Worm (Caenorhabditis elegans): ENCODE data around the gene aly-2.

Gene aly-2

ce11 chrIV:9108631-9109030 is 38.6 kb upstream of the aly-2 start, which contains the start of gene aly-1:
TSS of gene aly-1 (plus strand) at chrIV:9108931.
- TF ChIP-seq ceh-83 (GFP tag; optimal IDR thresholded peaks at IDR 0.05) (no peak), ceh-39 (tag; optimal IDR thresholded peaks at IDR 0.05) (no peak), ceh-43 (GFP tag; optimal IDR thresholded peaks at IDR 0.05) (no peak), ztf-11 (tag; optimal IDR thresholded peaks at IDR 0.05) (no peak), cnd-1 (tag; optimal IDR thresholded peaks at IDR 0.05) (no peak), drap-1 (GFP tag; optimal IDR thresholded peaks at IDR 0.05) (no peak), sem-2 (GFP tag; optimal IDR thresholded peaks at IDR 0.05) (no peak), sptf-1 (tag; optimal IDR thresholded peaks at IDR 0.05) (no peak), ham-2 (GFP tag; optimal IDR thresholded peaks at IDR 0.05) (no peak), nhr-237 (tag; optimal IDR thresholded peaks at IDR 0.05) (no peak), unc-39 (tag; optimal IDR thresholded peaks at IDR 0.05) (no peak), blmp-1 (tag; optimal IDR thresholded peaks at IDR 0.05) (no peak), M03D4.4 (tag; optimal IDR thresholded peaks at IDR 0.05) (no peak), flh-1 (GFP tag; optimal IDR thresholded peaks at IDR 0.05) (no peak), hlh-1 (tag; optimal IDR thresholded peaks at IDR 0.05) (no peak), lin-13 (tag; optimal IDR thresholded peaks at IDR 0.05) (no peak), elt-3 (tag; optimal IDR thresholded peaks at IDR 0.05) (no peak), nhr-28 (tag; optimal IDR thresholded peaks at IDR 0.05) (no peak), pha-4 (tag; optimal IDR thresholded peaks at IDR 0.05) (no peak), mls-2 (tag; optimal IDR thresholded peaks at IDR 0.05) (no peak)

- TF ChIP-seq blmp-1 (tag; optimal IDR thresholded peaks at IDR 0.05) (peak; percentile 39), lin-32 (GFP tag; optimal IDR thresholded peaks at IDR 0.05) (no peak)
These were observed 35.2 kb upstream of the aly-2 start for ce11 chrIV:9112019-9112418.

- TF ChIP-seq elt-3 (tag; optimal IDR thresholded peaks at IDR 0.05), result no peak
- no peak for TF ChIP-seq mab-5 (tag; optimal IDR thresholded peaks at IDR 0.05)
- no peak for TF ChIP-seq nhr-76 (tag; optimal IDR thresholded peaks at IDR 0.05)
- no peak for TF ChIP-seq hlh-1 (tag; optimal IDR thresholded peaks at IDR 0.05)
- no peak for TF ChIP-seq ztf-11 (tag; optimal IDR thresholded peaks at IDR 0.05)
- no peak for TF ChIP-seq sptf-1 (tag; optimal IDR thresholded peaks at IDR 0.05)
- TF ChIP-seq ham-2 (GFP tag; optimal IDR thresholded peaks at IDR 0.05), result no peak
- TF ChIP-seq unc-62 (GFP tag; optimal IDR thresholded peaks at IDR 0.05), result no peak
- no peak for TF ChIP-seq lin-32 (GFP tag; optimal IDR thresholded peaks at IDR 0.05)
- no peak for TF ChIP-seq zip-8 (tag; optimal IDR thresholded peaks at IDR 0.05)
- TF ChIP-seq flh-1 (GFP tag; optimal IDR thresholded peaks at IDR 0.05), result no peak
- no peak for TF ChIP-seq pha-4 (tag; optimal IDR thresholded peaks at IDR 0.05)
- TF ChIP-seq ceh-43 (GFP tag; optimal IDR thresholded peaks at IDR 0.05), result no peak
- no peak for TF ChIP-seq ceh-39 (tag; optimal IDR thresholded peaks at IDR 0.05)
These were observed 33.2 kb upstream of the aly-2 start for ce11 chrIV:9114078-9114477.

ce11 chrIV:9116452-9116851 is 30.8 kb upstream of the aly-2 start:
- TF ChIP-seq mab-5 (tag; optimal IDR thresholded peaks at IDR 0.05), result no peak
- no peak for TF ChIP-seq ztf-11 (tag; optimal IDR thresholded peaks at IDR 0.05)
- TF ChIP-seq ceh-39 (tag; optimal IDR thresholded peaks at IDR 0.05), result no peak
- no peak for TF ChIP-seq bed-3 (GFP tag; optimal IDR thresholded peaks at IDR 0.05)
- TF ChIP-seq lin-13 (tag; optimal IDR thresholded peaks at IDR 0.05), result no peak

ce11 chrIV:9117700-9118099 is 29.6 kb upstream of the aly-2 start:
- TF ChIP-seq mls-2 (tag; optimal IDR thresholded peaks at IDR 0.05) (no peak), mab-5 (tag; optimal IDR thresholded peaks at IDR 0.05) (no peak), lsy-2 (tag; optimal IDR thresholded peaks at IDR 0.05) (no peak), ceh-43 (GFP tag; optimal IDR thresholded peaks at IDR 0.05) (no peak), nhr-76 (tag; optimal IDR thresholded peaks at IDR 0.05) (no peak), cnd-1 (tag; optimal IDR thresholded peaks at IDR 0.05) (no peak), ham-2 (GFP tag; optimal IDR thresholded peaks at IDR 0.05) (no peak), blmp-1 (tag; optimal IDR thresholded peaks at IDR 0.05) (no peak), hlh-1 (tag; optimal IDR thresholded peaks at IDR 0.05) (no peak), lin-32 (GFP tag; optimal IDR thresholded peaks at IDR 0.05) (no peak)

ce11 chrIV:9118348-9118747 is 28.9 kb upstream of the aly-2 start:
- TF ChIP-seq flh-1 (GFP tag; optimal IDR thresholded peaks at IDR 0.05) (no peak), nhr-28 (tag; optimal IDR thresholded peaks at IDR 0.05) (no peak), tbx-8 (GFP tag; optimal IDR thresholded peaks at IDR 0.05) (no peak), cnd-1 (tag; optimal IDR thresholded peaks at IDR 0.05) (no peak), sem-2 (GFP tag; optimal IDR thresholded peaks at IDR 0.05) (no peak), mls-2 (tag; optimal IDR thresholded peaks at IDR 0.05) (no peak), lin-13 (tag; optimal IDR thresholded peaks at IDR 0.05) (no peak), lsy-2 (tag; optimal IDR thresholded peaks at IDR 0.05) (no peak), pha-4 (tag; optimal IDR thresholded peaks at IDR 0.05) (no peak), nhr-237 (tag; optimal IDR thresholded peaks at IDR 0.05) (no peak), zip-8 (tag; optimal IDR thresholded peaks at IDR 0.05) (no peak), nhr-12 (tag; optimal IDR thresholded peaks at IDR 0.05) (no peak), ceh-43 (GFP tag; optimal IDR thresholded peaks at IDR 0.05) (no peak), nhr-76 (tag; optimal IDR thresholded peaks at IDR 0.05) (no peak), unc-120 (tag; optimal IDR thresholded peaks at IDR 0.05; ENCODE audit: poor library complexity, severe bottlenecking) (no peak), M03D4.4 (tag; optimal IDR thresholded peaks at IDR 0.05) (no peak), mep-1 (tag; optimal IDR thresholded peaks at IDR 0.05) (no peak), ceh-83 (GFP tag; optimal IDR thresholded peaks at IDR 0.05) (no peak), sptf-1 (tag; optimal IDR thresholded peaks at IDR 0.05) (no peak)
